Fruit fly (Drosophila melanogaster): ENCODE measurements around the gene CG14073.
A peak's percentile ranks its signal among the peaks of the same experiment; 100 is the strongest.

The CG14073 gene

dm6 chr3L:18837707-18838244, 17.3 kb upstream of the CG14073 start (continued):
- TF ChIP-seq CG30403 (GFP tag; optimal IDR thresholded peaks at IDR 0.05) (no peak), slou (GFP tag; optimal IDR thresholded peaks at IDR 0.05) (peak; percentile 14), lmd (GFP tag; IDR thresholded peaks at IDR 0.05) (no peak), Max (GFP tag; optimal IDR thresholded peaks at IDR 0.05) (no peak), CG10543 (GFP tag; optimal IDR thresholded peaks at IDR 0.05) (no peak), sens-2 (GFP tag; IDR thresholded peaks at IDR 0.05) (no peak), bbx (GFP tag; IDR thresholded peaks at IDR 0.05; ENCODE audit: partially characterized antibody) (no peak), Drgx (GFP tag; IDR thresholded peaks at IDR 0.05) (no peak), CG12744 (GFP tag; optimal IDR thresholded peaks at IDR 0.05) (no peak), CG32772 (GFP tag; IDR thresholded peaks at IDR 0.05) (no peak), BEAF-32 (GFP tag; optimal IDR thresholded peaks at IDR 0.05) (no peak), wek (GFP tag; optimal IDR thresholded peaks at IDR 0.05) (no peak), Bgb (GFP tag; IDR thresholded peaks at IDR 0.05; ENCODE audit: partially characterized antibody) (no peak), Ada2b (GFP tag; IDR thresholded peaks at IDR 0.05) (no peak), CG1792 (GFP tag; optimal IDR thresholded peaks at IDR 0.05) (peak; percentile 18), da (GFP tag; optimal IDR thresholded peaks at IDR 0.05) (no peak), ATbp (GFP tag; optimal IDR thresholded peaks at IDR 0.05) (peak; percentile 73), mirr (GFP tag; optimal IDR thresholded peaks at IDR 0.05) (no peak), zen2 (GFP tag; IDR thresholded peaks at IDR 0.05; ENCODE audit: partially characterized antibody) (no peak), hth (optimal IDR thresholded peaks at IDR 0.05) (no peak), CG18599 (GFP tag; optimal IDR thresholded peaks at IDR 0.05) (peak; percentile 84), btn (GFP tag; optimal IDR thresholded peaks at IDR 0.05) (no peak), mld (GFP tag; IDR thresholded peaks at IDR 0.05; ENCODE audit: partially characterized antibody) (no peak), CG3838 (GFP tag; optimal IDR thresholded peaks at IDR 0.05) (no peak), onecut (GFP tag; IDR thresholded peaks at IDR 0.05) (peak; percentile 39; the same call in 1 of the 2 replicates), sug (tag; optimal IDR thresholded peaks at IDR 0.05) (no peak), CG10366 (GFP tag; IDR thresholded peaks at IDR 0.05) (no peak), CG1832 (GFP tag; optimal IDR thresholded peaks at IDR 0.05) (no peak), nom (GFP tag; optimal IDR thresholded peaks at IDR 0.05) (no peak), CG15696 (tag; optimal IDR thresholded peaks at IDR 0.05) (peak; percentile 87), NC2α (GFP tag; optimal IDR thresholded peaks at IDR 0.05) (no peak), ind (GFP tag; optimal IDR thresholded peaks at IDR 0.05) (no peak), NK7.1 (GFP tag; optimal IDR thresholded peaks at IDR 0.05) (peak; percentile 43), CG1647 (GFP tag; optimal IDR thresholded peaks at IDR 0.05) (no peak), lab (GFP tag; optimal IDR thresholded peaks at IDR 0.05) (peak; percentile 23), org-1 (GFP tag; optimal IDR thresholded peaks at IDR 0.05) (no peak), Ravus (GFP tag; IDR thresholded peaks at IDR 0.05) (no peak), Aef1 (GFP tag; IDR thresholded peaks at IDR 0.05) (no peak), tio (GFP tag; optimal IDR thresholded peaks at IDR 0.05) (no peak), dan (GFP tag; IDR thresholded peaks at IDR 0.05) (no peak), Ets97D (GFP tag; optimal IDR thresholded peaks at IDR 0.05) (no peak), CG15601 (tag; optimal IDR thresholded peaks at IDR 0.05) (no peak), Gug (GFP tag; IDR thresholded peaks at IDR 0.05) (no peak), CG8290 (GFP tag; optimal IDR thresholded peaks at IDR 0.05) (no peak), CG8290 (tag; optimal IDR thresholded peaks at IDR 0.05) (peak in 1 of 2 experiments; percentile 40), corto (GFP tag; optimal IDR thresholded peaks at IDR 0.05) (no peak), sim (GFP tag; IDR thresholded peaks at IDR 0.05) (no peak), gem (tag; optimal IDR thresholded peaks at IDR 0.05) (peak; percentile 32), CG6683 (GFP tag; optimal IDR thresholded peaks at IDR 0.05) (no peak), MBD-R2 (GFP tag; IDR thresholded peaks at IDR 0.05) (no peak), CG18262 (tag; optimal IDR thresholded peaks at IDR 0.05) (no peak), CG9437 (GFP tag; optimal IDR thresholded peaks at IDR 0.05) (no peak)

Measured in whole organism, embryonic.